Fruit fly (Drosophila melanogaster) whole organism, embryonic: ENCODE measurements around the gene Os-C.
A peak's percentile ranks its signal among the peaks of the same experiment; 100 is the strongest.

ENCODE experiments used
- Abd-B ChIP-seq: fragments of 200-800 bp; sonication (Bioruptor generic); optimal IDR thresholded peaks from 2 replicates; lab custom pipeline; 2018; ENCODE audit warnings: missing biosample characterization, mild to moderate bottlenecking, missing genetic modification characterization, moderate library complexity
- Bgb ChIP-seq: fragments of 200-800 bp; sonication (Bioruptor generic); IDR thresholded peaks from 2 replicates; pipeline ENCODE4 v1.3.6; 2022; ENCODE audit warnings: missing biosample characterization, missing genetic modification characterization; ENCODE audit not compliant: partially characterized antibody
- CG10462 ChIP-seq: fragments of 200-800 bp; sonication (Bioruptor generic); optimal IDR thresholded peaks from 2 replicates; lab custom pipeline; 2016; ENCODE audit warnings: missing biosample characterization, missing genetic modification characterization
- CG10565 ChIP-seq: fragments of 200-800 bp; sonication (Bioruptor generic); optimal IDR thresholded peaks from 3 replicates; lab custom pipeline; 2016; ENCODE audit warnings: missing biosample characterization, mild to moderate bottlenecking, missing genetic modification characterization
- CG10979 ChIP-seq: fragments of 200-800 bp; sonication (Bioruptor generic); optimal IDR thresholded peaks from 2 replicates; lab custom pipeline; 2018; ENCODE audit warnings: missing biosample characterization, mild to moderate bottlenecking, missing genetic modification characterization, moderate library complexity
- CG11247 ChIP-seq: fragments of 200-800 bp; sonication (Bioruptor generic); IDR thresholded peaks from 2 replicates; pipeline ENCODE4 v1.3.6; 2022; ENCODE audit warnings: missing biosample characterization, missing genetic modification characterization
- CG12744 ChIP-seq: fragments of 200-800 bp; sonication (Bioruptor generic); optimal IDR thresholded peaks from 2 replicates; lab custom pipeline; 2016; ENCODE audit warnings: missing biosample characterization, missing genetic modification characterization
- CG12942 ChIP-seq: fragments of 200-800 bp; sonication (Bioruptor generic); optimal IDR thresholded peaks from 3 replicates; lab custom pipeline; 2016; ENCODE audit warnings: missing biosample characterization, missing genetic modification characterization
- CG14014 ChIP-seq: fragments of 200-800 bp; sonication (Bioruptor generic); IDR thresholded peaks from 2 replicates; pipeline ENCODE4 v1.3.6; 2022; ENCODE audit warnings: missing biosample characterization, missing genetic modification characterization
- CG14050 ChIP-seq: fragments of 200-800 bp; sonication (Bioruptor generic); IDR thresholded peaks from 3 replicates; pipeline ENCODE4 v1.3.6; 2022; ENCODE audit warnings: missing biosample characterization, missing genetic modification characterization
- CG15073 ChIP-seq: fragments of 200-800 bp; sonication (Bioruptor generic); optimal IDR thresholded peaks from 2 replicates; lab custom pipeline; 2016; ENCODE audit warnings: missing biosample characterization, missing genetic modification characterization
- CG15696 ChIP-seq: fragments of 200-800 bp; sonication (Bioruptor generic); optimal IDR thresholded peaks from 2 replicates; lab custom pipeline; 2019; ENCODE audit warnings: missing biosample characterization, mild to moderate bottlenecking, missing genetic modification characterization, moderate library complexity
- CG17802 ChIP-seq: fragments of 200-800 bp; sonication (Bioruptor generic); optimal IDR thresholded peaks from 2 replicates; lab custom pipeline; 2018; ENCODE audit warnings: missing biosample characterization, mild to moderate bottlenecking, missing genetic modification characterization, moderate library complexity
- CG18619 ChIP-seq: fragments of 200-800 bp; sonication (Bioruptor generic); optimal IDR thresholded peaks from 3 replicates; lab custom pipeline; 2017; ENCODE audit warnings: missing biosample characterization, mild to moderate bottlenecking, missing genetic modification characterization
- CG2199 ChIP-seq: fragments of 200-800 bp; sonication (Bioruptor generic); IDR thresholded peaks from 3 replicates; pipeline ENCODE4 v1.3.6; 2022; ENCODE audit warnings: missing biosample characterization, missing genetic modification characterization
- CG30403 ChIP-seq: fragments of 200-800 bp; sonication (Bioruptor generic); optimal IDR thresholded peaks from 3 replicates; lab custom pipeline; 2016; ENCODE audit warnings: missing biosample characterization, missing genetic modification characterization
- CG33557 ChIP-seq: fragments of 200-800 bp; sonication (Bioruptor generic); optimal IDR thresholded peaks from 2 replicates; lab custom pipeline; 2019; ENCODE audit warnings: missing biosample characterization, mild to moderate bottlenecking, missing genetic modification characterization, moderate library complexity
- CG43689 ChIP-seq: fragments of 200-800 bp; sonication (Bioruptor generic); IDR thresholded peaks from 2 replicates; pipeline ENCODE4 v1.3.6; 2022; ENCODE audit warnings: missing biosample characterization, missing genetic modification characterization
- CG4404 ChIP-seq: fragments of 200-800 bp; sonication (Bioruptor generic); IDR thresholded peaks from 2 replicates; pipeline ENCODE4 v1.3.6; 2022; ENCODE audit warnings: missing biosample characterization, missing genetic modification characterization
- CG6272 ChIP-seq: fragments of 200-800 bp; sonication (Bioruptor generic); IDR thresholded peaks from 2 replicates; pipeline ENCODE4 v1.3.6; 2022; ENCODE audit warnings: missing biosample characterization, missing genetic modification characterization
- CG8944 ChIP-seq: fragments of 200-800 bp; sonication (Bioruptor generic); optimal IDR thresholded peaks from 3 replicates; lab custom pipeline; 2016; ENCODE audit warnings: missing biosample characterization, missing genetic modification characterization
- Dad ChIP-seq: fragments of 200-800 bp; sonication (Bioruptor generic); optimal IDR thresholded peaks from 3 replicates; lab custom pipeline; 2016; ENCODE audit warnings: missing biosample characterization, missing genetic modification characterization
- Elba2 ChIP-seq: fragments of 200-800 bp; sonication (Bioruptor generic); optimal IDR thresholded peaks from 3 replicates; lab custom pipeline; 2016; ENCODE audit warnings: missing biosample characterization, missing genetic modification characterization
- Hr3 ChIP-seq: fragments of 200-800 bp; sonication (Bioruptor generic); optimal IDR thresholded peaks from 3 replicates; lab custom pipeline; 2016; ENCODE audit warnings: missing biosample characterization, missing genetic modification characterization
- Hr51 ChIP-seq, 2 experiments: fragments of 200-800 bp; sonication (Bioruptor generic); optimal IDR thresholded peaks; 2 replicates in 1 of 2; 3 replicates in 1 of 2; lab custom pipeline; 2016 to 2018; ENCODE audit warnings: missing biosample characterization in 2 of 2, missing genetic modification characterization in 2 of 2, mild to moderate bottlenecking in 1 of 2, moderate library complexity in 1 of 2
- Pdp1 ChIP-seq, 2 experiments: fragments of 200-800 bp; sonication (Bioruptor generic); optimal IDR thresholded peaks; 3 replicates each; lab custom pipeline; 2016; ENCODE audit warnings: missing biosample characterization in 2 of 2, missing genetic modification characterization in 2 of 2, mild to moderate bottlenecking in 1 of 2, moderate library complexity in 1 of 2
- Six4 ChIP-seq: fragments of 200-800 bp; sonication (Bioruptor generic); optimal IDR thresholded peaks from 2 replicates; lab custom pipeline; 2016; ENCODE audit warnings: missing biosample characterization, missing genetic modification characterization
- YL-1 ChIP-seq: fragments of 200-800 bp; sonication (Bioruptor generic); optimal IDR thresholded peaks from 3 replicates; lab custom pipeline; 2017; ENCODE audit warnings: missing biosample characterization, mild to moderate bottlenecking, missing genetic modification characterization
- al ChIP-seq: fragments of 200-800 bp; sonication (Bioruptor generic); IDR thresholded peaks from 2 replicates; pipeline ENCODE4 v1.3.6; 2022; ENCODE audit warnings: missing biosample characterization, missing genetic modification characterization
- bowl ChIP-seq: fragments of 200-800 bp; sonication (Bioruptor generic); IDR thresholded peaks from 2 replicates; pipeline ENCODE4 v1.3.6; 2022; ENCODE audit warnings: missing biosample characterization, missing genetic modification characterization
- cato ChIP-seq: fragments of 200-800 bp; sonication (Bioruptor generic); optimal IDR thresholded peaks from 2 replicates; lab custom pipeline; 2016; ENCODE audit warnings: missing biosample characterization, missing genetic modification characterization, borderline replicate concordance
- chn ChIP-seq: fragments of 200-800 bp; sonication (Bioruptor generic); optimal IDR thresholded peaks from 2 replicates; lab custom pipeline; 2016; ENCODE audit warnings: missing biosample characterization, missing genetic modification characterization
- croc ChIP-seq: fragments of 200-800 bp; sonication (Bioruptor generic); conservative IDR thresholded peaks from 3 replicates; pipeline ENCODE4 v1.3.6; 2022; ENCODE audit warnings: missing biosample characterization, missing genetic modification characterization
- dimm ChIP-seq: fragments of 200-800 bp; sonication (Bioruptor generic); IDR thresholded peaks from 2 replicates; pipeline ENCODE4 v1.3.6; 2022; ENCODE audit warnings: missing biosample characterization, missing genetic modification characterization
- dysf ChIP-seq: fragments of 200-800 bp; sonication (Bioruptor generic); IDR thresholded peaks from 3 replicates; pipeline ENCODE4 v1.3.6; 2022; ENCODE audit warnings: missing biosample characterization, missing genetic modification characterization
- fru ChIP-seq: fragments of >200 bp; optimal IDR thresholded peaks from 2 replicates; lab custom pipeline; 2017
- ham ChIP-seq: fragments of 200-800 bp; sonication (Bioruptor generic); IDR thresholded peaks from 2 replicates; pipeline ENCODE4 v1.3.6; 2022; ENCODE audit warnings: missing biosample characterization, missing genetic modification characterization
- klu ChIP-seq: fragments of 200-800 bp; sonication (Bioruptor generic); IDR thresholded peaks from 2 replicates; pipeline ENCODE4 v1.3.6; 2022; ENCODE audit warnings: missing biosample characterization, missing genetic modification characterization
- lbe ChIP-seq: fragments of 200-800 bp; sonication (Bioruptor generic); optimal IDR thresholded peaks from 2 replicates; lab custom pipeline; 2016; ENCODE audit warnings: missing biosample characterization, mild to moderate bottlenecking, missing genetic modification characterization
- lmd ChIP-seq: fragments of 200-800 bp; sonication (Bioruptor generic); IDR thresholded peaks from 2 replicates; pipeline ENCODE4 v1.3.6; 2022; ENCODE audit warnings: missing biosample characterization, missing genetic modification characterization
- maf-S ChIP-seq: fragments of 200-800 bp; sonication (Bioruptor generic); optimal IDR thresholded peaks from 2 replicates; lab custom pipeline; 2016; ENCODE audit warnings: missing biosample characterization, missing genetic modification characterization
- odd ChIP-seq: fragments of 200-800 bp; sonication (Bioruptor generic); optimal IDR thresholded peaks from 2 replicates; lab custom pipeline; 2017; ENCODE audit warnings: missing biosample characterization, mild to moderate bottlenecking, missing genetic modification characterization
- prd ChIP-seq, 3 experiments: fragments of >200 bp in 2 of 3; fragments of 200-800 bp in 1 of 3; sonication (Bioruptor generic) in 1 of 3; optimal IDR thresholded peaks in 2 of 3; IDR thresholded peaks in 1 of 3; 2 replicates in 2 of 3; 3 replicates in 1 of 3; pipeline versions ENCODE4 v1.3.6 to Lab custom; 2017 to 2022; ENCODE audit warnings: missing biosample characterization in 1 of 3, missing genetic modification characterization in 1 of 3
- pum ChIP-seq: fragments of 200-800 bp; sonication (Bioruptor generic); optimal IDR thresholded peaks from 2 replicates; lab custom pipeline; 2016; ENCODE audit warnings: missing biosample characterization, missing genetic modification characterization
- rib ChIP-seq: fragments of 200-800 bp; sonication (Bioruptor generic); IDR thresholded peaks from 2 replicates; pipeline ENCODE4 v1.3.6; 2022; ENCODE audit warnings: missing biosample characterization, missing genetic modification characterization
- salm ChIP-seq: fragments of 200-800 bp; sonication (Bioruptor generic); optimal IDR thresholded peaks from 2 replicates; lab custom pipeline; 2018; ENCODE audit warnings: missing biosample characterization, mild to moderate bottlenecking, missing genetic modification characterization
- shn ChIP-seq: fragments of 200-800 bp; sonication (Bioruptor generic); optimal IDR thresholded peaks from 3 replicates; lab custom pipeline; 2016; ENCODE audit warnings: missing biosample characterization, missing genetic modification characterization
- vfl ChIP-seq: fragments of 200-800 bp; sonication (Bioruptor generic); optimal IDR thresholded peaks from 2 replicates; lab custom pipeline; 2016; ENCODE audit warnings: missing biosample characterization, missing genetic modification characterization
- wdn ChIP-seq: fragments of 200-800 bp; sonication (Bioruptor generic); IDR thresholded peaks from 2 replicates; pipeline ENCODE4 v1.3.6; 2022; ENCODE audit warnings: missing biosample characterization, missing genetic modification characterization
- zfh2 ChIP-seq: fragments of 200-800 bp; sonication (Bioruptor generic); optimal IDR thresholded peaks from 2 replicates; lab custom pipeline; 2016; ENCODE audit warnings: missing biosample characterization, missing genetic modification characterization

The Os-C gene

DNA sequence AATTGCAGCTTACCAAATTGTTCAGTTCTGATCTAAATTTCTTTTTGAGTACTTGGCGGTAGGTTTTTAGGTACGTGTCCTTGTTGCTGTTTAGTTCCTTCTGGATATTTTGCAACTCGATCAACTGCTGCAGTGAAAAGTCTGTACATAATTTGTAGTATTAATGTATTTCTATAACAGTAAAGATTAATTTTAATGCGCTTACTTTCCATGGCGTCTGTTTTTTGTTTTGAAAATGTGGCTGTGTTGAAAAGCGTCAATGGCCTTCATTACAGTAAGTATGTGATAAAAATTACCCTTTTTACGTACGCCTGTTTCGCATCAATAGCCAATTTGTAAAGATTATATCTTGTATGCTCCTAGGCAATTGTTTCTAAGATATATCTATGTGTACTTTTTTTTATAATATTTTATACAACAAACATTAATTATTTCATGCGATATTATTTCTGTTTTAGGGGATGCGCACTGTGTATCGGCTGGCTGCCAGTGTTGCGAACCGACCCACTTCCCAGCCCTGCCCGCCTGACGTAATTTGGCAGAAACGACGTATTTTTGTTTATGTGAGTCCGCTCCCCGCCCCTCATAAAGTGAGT, 22.4 kb downstream of the Os-C start, which contains the start of the genes Kmn2 and CG2698 (continued):
- TF ChIP-seq pum (GFP tag; lab: Kevin White, UChicago) (peak; percentile 85), CG2199 (GFP tag; lab: Robert Waterston, UW) (peak; percentile 94), CG33557 (GFP tag; lab: Kevin White, UChicago) (peak; percentile 91), bowl (GFP tag; lab: Robert Waterston, UW) (peak; percentile 93), CG30403 (GFP tag; lab: Kevin White, UChicago) (peak; percentile 97), Six4 (peak; percentile 93), Elba2 (peak; percentile 78), lmd (GFP tag; lab: Robert Waterston, UW) (peak; percentile 99), al (peak; percentile 97), YL-1 (GFP tag; lab: Kevin White, UChicago) (peak; percentile 94), Hr3 (peak; percentile 98), CG10565 (GFP tag; lab: Kevin White, UChicago) (peak; percentile 77), CG10462 (peak; percentile 85), salm (tag; lab: Kevin White, UChicago) (peak; percentile 90), CG14014 (peak; percentile 97), CG6272 (GFP tag; lab: Robert Waterston, UW) (peak; percentile 97), CG8944 (GFP tag; lab: Kevin White, UChicago) (peak; percentile 83), klu (GFP tag; lab: Robert Waterston, UW) (peak; percentile 96), wdn (GFP tag; lab: Robert Waterston, UW) (peak; percentile 96), shn (GFP tag; lab: Kevin White, UChicago) (peak; percentile 74), rib (GFP tag; lab: Robert Waterston, UW) (peak; percentile 98), Bgb (GFP tag; lab: Robert Waterston, UW) (peak; percentile 53; the same call in 1 of the 2 replicates), dysf (GFP tag; lab: Robert Waterston, UW) (peak; percentile 99), Hr51 (GFP tag; optimal IDR thresholded peaks at IDR 0.05; lab: Kevin White, UChicago) (peak; percentile 80 to 94), CG11247 (GFP tag; lab: Robert Waterston, UW) (peak; percentile 98), Pdp1 (GFP tag; optimal IDR thresholded peaks at IDR 0.05; lab: Kevin White, UChicago) (peak; percentile 93 to 98), CG12942 (GFP tag; lab: Kevin White, UChicago) (peak; percentile 94), CG4404 (GFP tag; lab: Robert Waterston, UW) (peak; percentile 97), CG43689 (GFP tag; lab: Robert Waterston, UW) (peak; percentile 93), Dad (GFP tag; lab: Kevin White, UChicago) (peak; percentile 71), prd (optimal IDR thresholded peaks at IDR 0.05; lab: Kevin White, UChicago) (no peak), prd (GFP tag; IDR thresholded peaks at IDR 0.05; lab: Robert Waterston, UW) (peak; percentile 99), CG15073 (peak; percentile 75), CG12744 (GFP tag; lab: Kevin White, UChicago) (peak; percentile 73), Abd-B (peak; percentile 98), fru (lab: Kevin White, UChicago) (no peak), cato (GFP tag; lab: Kevin White, UChicago) (peak; percentile 91), ham (GFP tag; lab: Robert Waterston, UW) (peak; percentile 92), lbe (GFP tag; lab: Kevin White, UChicago) (peak; percentile 92), CG17802 (peak; percentile 73), CG14050 (GFP tag; lab: Robert Waterston, UW) (peak; percentile 97), odd (GFP tag; lab: Kevin White, UChicago) (peak; percentile 90), maf-S (GFP tag; lab: Kevin White, UChicago) (peak; percentile 82), vfl (GFP tag; lab: Kevin White, UChicago) (peak; percentile 90), dimm (GFP tag; lab: Robert Waterston, UW) (peak; percentile 95), chn (GFP tag; lab: Kevin White, UChicago) (peak; percentile 86), croc (GFP tag; lab: Robert Waterston, UW) (peak; percentile 97), zfh2 (peak; percentile 88), CG15696 (tag; lab: Kevin White, UChicago) (peak; percentile 89), CG10979 (tag; lab: Kevin White, UChicago) (peak; percentile 90), CG18619 (peak; percentile 94)
